Worm (Caenorhabditis elegans): Measurements from ENCODE around the gene clec-215.

Gene clec-215

DNA sequence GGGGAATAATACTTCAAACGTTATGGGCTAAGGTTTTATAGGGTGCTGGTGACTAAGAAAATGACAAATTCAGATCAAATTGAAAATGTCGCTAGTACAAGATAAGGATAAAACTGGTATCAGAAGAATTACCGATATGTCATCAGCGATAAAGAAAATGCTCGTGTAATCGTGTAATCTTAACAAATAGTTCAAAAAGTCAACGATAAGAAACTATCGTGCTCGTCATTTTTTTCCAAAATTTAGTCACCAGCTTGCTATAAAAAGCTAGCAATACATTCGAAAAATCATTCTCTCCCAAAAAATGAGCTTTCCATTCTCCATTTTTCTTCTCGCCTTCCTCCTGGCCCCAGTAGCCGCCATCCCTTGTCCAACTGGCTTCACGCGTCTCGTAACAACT, 25.7 kb downstream of the clec-215 start, which contains the start of gene clec-45:
clec-45 (plus strand) TSS at position 301 of the 400 bp plus-strand sequence.
- TF ChIP-seq syd-9 (tag; optimal IDR thresholded peaks at IDR 0.05) (no peak), unc-86 (tag; optimal IDR thresholded peaks at IDR 0.05) (no peak), ceh-19 (GFP tag; optimal IDR thresholded peaks at IDR 0.05) (no peak), ets-4 (tag; optimal IDR thresholded peaks at IDR 0.05) (no peak), nhr-232 (tag; optimal IDR thresholded peaks at IDR 0.05) (no peak), ceh-30 (tag; optimal IDR thresholded peaks at IDR 0.05) (no peak), lim-6 (tag; optimal IDR thresholded peaks at IDR 0.05) (no peak), C08G9.2 (tag; optimal IDR thresholded peaks at IDR 0.05) (no peak), nhr-11 (tag; optimal IDR thresholded peaks at IDR 0.05) (no peak), ceh-24 (tag; optimal IDR thresholded peaks at IDR 0.05) (no peak)

- no peak for TF ChIP-seq unc-55 (GFP tag; optimal IDR thresholded peaks at IDR 0.05)
These were observed 27.2 kb downstream of the clec-215 start for ce11 chrV:7639356-7639755.

ce11 chrV:7639787-7640186, 27.6 kb downstream of the clec-215 start, which contains the start of gene F07C4.10:
F07C4.10 (minus strand) TSS chrV:7639887.
- no peak for TF ChIP-seq dve-1 (tag; optimal IDR thresholded peaks at IDR 0.05)
- TF ChIP-seq unc-42 (tag; optimal IDR thresholded peaks at IDR 0.05) = no peak
- TF ChIP-seq hlh-15 (tag; optimal IDR thresholded peaks at IDR 0.05) = no peak
- TF ChIP-seq ceh-18 (tag; optimal IDR thresholded peaks at IDR 0.05) = no peak
- no peak for TF ChIP-seq madf-2 (tag; optimal IDR thresholded peaks at IDR 0.05)
- TF ChIP-seq pha-4 (tag; optimal IDR thresholded peaks at IDR 0.05) = no peak
- TF ChIP-seq fkh-6 (tag; optimal IDR thresholded peaks at IDR 0.05) = no peak
- no peak for TF ChIP-seq gmeb-2 (tag; optimal IDR thresholded peaks at IDR 0.05)

DNA sequence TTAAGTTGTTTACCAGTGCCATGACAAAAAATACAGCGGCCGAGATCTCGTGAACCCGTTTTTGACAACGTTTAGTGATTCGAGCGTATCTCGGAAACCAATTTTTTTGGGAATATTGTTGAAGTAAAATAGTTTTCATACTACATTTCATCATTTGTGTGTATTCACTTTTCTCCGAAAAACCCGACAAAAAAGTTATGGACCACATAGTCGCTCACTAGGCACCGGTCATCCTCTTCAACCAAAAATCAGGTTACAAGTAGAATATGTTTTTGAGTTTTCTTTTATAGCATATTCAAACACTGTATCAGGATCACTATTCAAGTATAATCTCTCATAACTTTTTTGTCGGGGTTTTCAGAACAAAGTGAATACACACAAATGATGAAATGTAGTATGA, 29.6 kb downstream of the clec-215 start:
- TF ChIP-seq nhr-232 (tag; optimal IDR thresholded peaks at IDR 0.05) = no peak
- TF ChIP-seq fax-1 (tag; optimal IDR thresholded peaks at IDR 0.05) = no peak
- TF ChIP-seq pax-1 (tag; optimal IDR thresholded peaks at IDR 0.05) = no peak
- TF ChIP-seq ref-2 (tag; optimal IDR thresholded peaks at IDR 0.05) = no peak
- no peak for TF ChIP-seq lim-6 (tag; optimal IDR thresholded peaks at IDR 0.05)
- TF ChIP-seq dmd-4 (tag; optimal IDR thresholded peaks at IDR 0.05; ENCODE audit: borderline replicate concordance) = no peak
- TF ChIP-seq ceh-22 (tag; optimal IDR thresholded peaks at IDR 0.05) = no peak
- no peak for TF ChIP-seq ceh-24 (tag; optimal IDR thresholded peaks at IDR 0.05)
- TF ChIP-seq fkh-10 (GFP tag; optimal IDR thresholded peaks at IDR 0.05) = no peak
- TF ChIP-seq tbx-7 (tag; optimal IDR thresholded peaks at IDR 0.05) = no peak
- TF ChIP-seq unc-42 (tag; optimal IDR thresholded peaks at IDR 0.05) = no peak
- TF ChIP-seq nfya-1 (tag; optimal IDR thresholded peaks at IDR 0.05) = no peak
- no peak for TF ChIP-seq mec-3 (tag; optimal IDR thresholded peaks at IDR 0.05; ENCODE audit: borderline replicate concordance)
- TF ChIP-seq dve-1 (tag; optimal IDR thresholded peaks at IDR 0.05) = no peak

DNA sequence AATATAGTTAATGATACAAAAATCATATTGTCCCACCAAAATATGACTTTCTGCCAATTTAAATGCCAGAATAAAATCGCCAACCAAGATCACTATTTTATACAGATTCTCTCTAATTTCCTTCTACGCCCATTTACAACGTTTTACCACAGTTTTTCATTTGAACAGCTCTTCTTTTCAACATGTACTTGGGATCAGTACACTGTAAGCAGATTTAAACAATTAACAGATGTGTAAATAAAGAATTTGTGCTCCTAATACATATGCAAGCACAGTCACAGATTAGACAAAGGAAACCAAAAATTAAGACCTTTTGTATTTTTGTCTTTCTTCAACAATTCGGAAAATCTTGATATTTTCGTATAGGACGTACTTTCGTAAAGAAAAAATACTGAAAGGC, 31.3 kb downstream of the clec-215 start, which contains the start of gene F07C4.11:
F07C4.11 (minus strand) TSS at position 101 of the 400 bp plus-strand sequence.
- TF ChIP-seq pax-1 (tag; optimal IDR thresholded peaks at IDR 0.05) (no peak), unc-42 (tag; optimal IDR thresholded peaks at IDR 0.05) (no peak), ttx-3 (tag; optimal IDR thresholded peaks at IDR 0.05) (no peak), pha-4 (tag; optimal IDR thresholded peaks at IDR 0.05) (no peak), ahr-1 (tag; optimal IDR thresholded peaks at IDR 0.05) (no peak), C38D4.7 (GFP tag; optimal IDR thresholded peaks at IDR 0.05) (no peak), tbx-2 (tag; optimal IDR thresholded peaks at IDR 0.05) (no peak), odd-2 (tag; optimal IDR thresholded peaks at IDR 0.05) (no peak), mec-3 (tag; optimal IDR thresholded peaks at IDR 0.05; ENCODE audit: borderline replicate concordance) (no peak), ceh-45 (GFP tag; IDR thresholded peaks at IDR 0.05) (no peak), pag-3 (tag; optimal IDR thresholded peaks at IDR 0.05; ENCODE audit: borderline replicate concordance) (no peak), pha-2 (tag; optimal IDR thresholded peaks at IDR 0.05) (no peak), pros-1 (tag; optimal IDR thresholded peaks at IDR 0.05) (no peak), ceh-18 (tag; optimal IDR thresholded peaks at IDR 0.05) (no peak)
